Fruit fly (Drosophila melanogaster) whole organism, embryonic: ENCODE measurements around the gene gcm.

Source experiments
- Ada2b ChIP-seq: fragments of 200-800 bp; sonication (Bioruptor generic); IDR thresholded peaks from 2 replicates; pipeline ENCODE4 v1.3.6; 2022; ENCODE audit warnings: missing biosample characterization, missing genetic modification characterization
- Atf-2 ChIP-seq: fragments of 200-800 bp; sonication (Bioruptor generic); optimal IDR thresholded peaks from 2 replicates; lab custom pipeline; 2016; ENCODE audit warnings: missing biosample characterization, missing genetic modification characterization
- Atf3 ChIP-seq: fragments of 200-800 bp; sonication (Bioruptor generic); optimal IDR thresholded peaks from 3 replicates; lab custom pipeline; 2016; ENCODE audit warnings: missing biosample characterization, missing genetic modification characterization
- BtbVII ChIP-seq: fragments of 200-800 bp; sonication (Bioruptor generic); optimal IDR thresholded peaks from 3 replicates; lab custom pipeline; 2017; ENCODE audit warnings: missing biosample characterization, mild to moderate bottlenecking, missing genetic modification characterization
- CG12104 ChIP-seq: fragments of 200-800 bp; sonication (Bioruptor generic); optimal IDR thresholded peaks from 3 replicates; lab custom pipeline; 2016; ENCODE audit warnings: missing biosample characterization, missing genetic modification characterization
- CG12155 ChIP-seq: fragments of 200-800 bp; sonication (Bioruptor generic); optimal IDR thresholded peaks from 3 replicates; lab custom pipeline; 2016; ENCODE audit warnings: missing biosample characterization, missing genetic modification characterization
- CG12391 ChIP-seq: fragments of 200-800 bp; sonication (Bioruptor generic); optimal IDR thresholded peaks from 3 replicates; lab custom pipeline; 2018; ENCODE audit warnings: missing biosample characterization, mild to moderate bottlenecking, missing genetic modification characterization, moderate library complexity
- CG12659 ChIP-seq: fragments of 200-800 bp; sonication (Bioruptor generic); optimal IDR thresholded peaks from 3 replicates; lab custom pipeline; 2017; ENCODE audit warnings: mild to moderate bottlenecking, missing biosample characterization, missing genetic modification reagents, missing genetic modification characterization
- CG15479 ChIP-seq: fragments of 200-800 bp; sonication (Bioruptor generic); optimal IDR thresholded peaks from 3 replicates; lab custom pipeline; 2019; ENCODE audit warnings: missing biosample characterization, mild to moderate bottlenecking, missing genetic modification characterization, moderate library complexity
- CG15514 ChIP-seq: fragments of 200-800 bp; sonication (Bioruptor generic); optimal IDR thresholded peaks from 3 replicates; lab custom pipeline; 2017; ENCODE audit warnings: missing biosample characterization, missing genetic modification characterization, mild to moderate bottlenecking, moderate library complexity, missing genetic modification reagents
- CG1602 ChIP-seq: fragments of 200-800 bp; sonication (Bioruptor generic); optimal IDR thresholded peaks from 3 replicates; lab custom pipeline; 2016; ENCODE audit warnings: missing biosample characterization, missing genetic modification characterization
- CG17359 ChIP-seq: fragments of 200-800 bp; sonication (Bioruptor generic); optimal IDR thresholded peaks from 3 replicates; lab custom pipeline; 2018; ENCODE audit warnings: missing biosample characterization, mild to moderate bottlenecking, missing genetic modification characterization, moderate library complexity
- CG31224 ChIP-seq: fragments of 200-800 bp; sonication (Bioruptor generic); IDR thresholded peaks from 2 replicates; pipeline ENCODE4 v1.3.6; 2022; ENCODE audit warnings: missing biosample characterization, missing genetic modification characterization
- CG33557 ChIP-seq: fragments of 200-800 bp; sonication (Bioruptor generic); optimal IDR thresholded peaks from 2 replicates; lab custom pipeline; 2019; ENCODE audit warnings: missing biosample characterization, mild to moderate bottlenecking, missing genetic modification characterization, moderate library complexity
- CG3847 ChIP-seq: fragments of 200-800 bp; sonication (Bioruptor generic); IDR thresholded peaks from 2 replicates; pipeline ENCODE4 v1.3.6; 2022; ENCODE audit warnings: missing biosample characterization, missing genetic modification characterization
- CG4424 ChIP-seq: fragments of 200-800 bp; sonication (Bioruptor generic); optimal IDR thresholded peaks from 3 replicates; lab custom pipeline; 2016; ENCODE audit warnings: missing biosample characterization, missing genetic modification characterization
- CG6272 ChIP-seq: fragments of 200-800 bp; sonication (Bioruptor generic); IDR thresholded peaks from 2 replicates; pipeline ENCODE4 v1.3.6; 2022; ENCODE audit warnings: missing biosample characterization, missing genetic modification characterization
- CG6791 ChIP-seq: fragments of 200-800 bp; sonication (Bioruptor generic); IDR thresholded peaks from 3 replicates; pipeline ENCODE4 v1.3.6; 2022; ENCODE audit warnings: missing biosample characterization, missing genetic modification characterization; ENCODE audit not compliant: partially characterized antibody
- CG7928 ChIP-seq: fragments of 200-800 bp; sonication (Bioruptor generic); optimal IDR thresholded peaks from 2 replicates; lab custom pipeline; 2017; ENCODE audit warnings: missing biosample characterization, mild to moderate bottlenecking, missing genetic modification characterization
- CG9817 ChIP-seq: fragments of 200-800 bp; sonication (Bioruptor generic); optimal IDR thresholded peaks from 2 replicates; lab custom pipeline; 2018; ENCODE audit warnings: missing biosample characterization, mild to moderate bottlenecking, missing genetic modification characterization, moderate library complexity
- Dbx ChIP-seq: fragments of 200-800 bp; sonication (Bioruptor generic); IDR thresholded peaks from 3 replicates; pipeline ENCODE4 v1.3.6; 2022; ENCODE audit warnings: missing biosample characterization, missing genetic modification characterization
- HLHmδ ChIP-seq: fragments of 200-800 bp; sonication (Bioruptor generic); optimal IDR thresholded peaks from 2 replicates; lab custom pipeline; 2018; ENCODE audit warnings: missing biosample characterization, mild to moderate bottlenecking, missing genetic modification characterization, moderate library complexity
- Hmx ChIP-seq: fragments of 200-800 bp; sonication (Bioruptor generic); optimal IDR thresholded peaks from 2 replicates; lab custom pipeline; 2016; ENCODE audit warnings: missing biosample characterization, missing genetic modification characterization
- Jarid2 ChIP-seq: fragments of 200-800 bp; sonication (Bioruptor generic); optimal IDR thresholded peaks from 3 replicates; lab custom pipeline; 2017; ENCODE audit warnings: mild to moderate bottlenecking, missing biosample characterization, missing genetic modification reagents, missing genetic modification characterization
- Lpt ChIP-seq: fragments of >200 bp; optimal IDR thresholded peaks from 2 replicates; lab custom pipeline; 2018; ENCODE audit warnings: missing biosample characterization, missing genetic modification characterization
- Mad ChIP-seq: fragments of 200-800 bp; sonication (Bioruptor generic); optimal IDR thresholded peaks from 2 replicates; lab custom pipeline; 2016; ENCODE audit warnings: missing biosample characterization, missing genetic modification characterization
- Ptx1 ChIP-seq: fragments of 200-800 bp; sonication (Bioruptor generic); IDR thresholded peaks from 2 replicates; pipeline ENCODE4 v1.3.6; 2022; ENCODE audit warnings: missing biosample characterization, missing genetic modification characterization
- Tbp ChIP-seq: fragments of >200 bp; optimal IDR thresholded peaks from 2 replicates; lab custom pipeline; 2018; ENCODE audit warnings: missing biosample characterization, missing genetic modification characterization
- ara ChIP-seq: fragments of 200-800 bp; sonication (Bioruptor generic); IDR thresholded peaks from 2 replicates; pipeline ENCODE4 v1.3.6; 2022; ENCODE audit warnings: missing biosample characterization, missing genetic modification characterization
- ato ChIP-seq: fragments of 200-800 bp; sonication (Bioruptor generic); IDR thresholded peaks from 2 replicates; pipeline ENCODE4 v1.3.6; 2022; ENCODE audit warnings: missing biosample characterization, missing genetic modification characterization; ENCODE audit not compliant: partially characterized antibody
- bbx ChIP-seq: fragments of 200-800 bp; sonication (Bioruptor generic); IDR thresholded peaks from 2 replicates; pipeline ENCODE4 v1.3.6; 2022; ENCODE audit warnings: missing biosample characterization, missing genetic modification characterization; ENCODE audit not compliant: partially characterized antibody
- croc ChIP-seq: fragments of 200-800 bp; sonication (Bioruptor generic); conservative IDR thresholded peaks from 3 replicates; pipeline ENCODE4 v1.3.6; 2022; ENCODE audit warnings: missing biosample characterization, missing genetic modification characterization
- dmrt11E ChIP-seq: fragments of 200-800 bp; sonication (Bioruptor generic); optimal IDR thresholded peaks from 3 replicates; lab custom pipeline; 2018; ENCODE audit warnings: missing biosample characterization, mild to moderate bottlenecking, missing genetic modification characterization, moderate library complexity
- ftz-f1 ChIP-seq: fragments of 200-800 bp; sonication (Bioruptor generic); optimal IDR thresholded peaks from 2 replicates; lab custom pipeline; 2016; ENCODE audit warnings: missing biosample characterization, missing genetic modification characterization
- grau ChIP-seq: fragments of 200-800 bp; optimal IDR thresholded peaks from 3 replicates; lab custom pipeline; 2019; ENCODE audit warnings: missing biosample characterization, mild to moderate bottlenecking, missing genetic modification characterization, moderate library complexity
- gt ChIP-seq: fragments of 200-800 bp; sonication (Bioruptor generic); IDR thresholded peaks from 2 replicates; pipeline ENCODE4 v1.3.6; 2022; ENCODE audit warnings: missing biosample characterization, missing genetic modification characterization
- lola ChIP-seq, 3 experiments: fragments of >200 bp in 2 of 3; fragments of 200-800 bp in 1 of 3; sonication (Bioruptor generic) in 1 of 3; optimal IDR thresholded peaks; 2 replicates each; lab custom pipeline; 2017 to 2019; ENCODE audit warnings: missing biosample characterization in 3 of 3, missing genetic modification characterization in 3 of 3, mild to moderate bottlenecking in 1 of 3, moderate library complexity in 1 of 3
- mld ChIP-seq: fragments of 200-800 bp; sonication (Bioruptor generic); IDR thresholded peaks from 3 replicates; pipeline ENCODE4 v1.3.6; 2022; ENCODE audit warnings: missing biosample characterization, missing genetic modification characterization; ENCODE audit not compliant: partially characterized antibody
- pfk ChIP-seq: fragments of 200-800 bp; sonication (Bioruptor generic); optimal IDR thresholded peaks from 2 replicates; lab custom pipeline; 2018; ENCODE audit warnings: missing biosample characterization, mild to moderate bottlenecking, missing genetic modification characterization, moderate library complexity
- pita ChIP-seq: fragments of 200-800 bp; sonication (Bioruptor generic); optimal IDR thresholded peaks from 2 replicates; lab custom pipeline; 2017; ENCODE audit warnings: missing biosample characterization, mild to moderate bottlenecking, missing genetic modification characterization
- slp2 ChIP-seq: fragments of 200-800 bp; sonication (Bioruptor generic); optimal IDR thresholded peaks from 2 replicates; lab custom pipeline; 2016; ENCODE audit warnings: missing biosample characterization, missing genetic modification characterization
- tio ChIP-seq: fragments of 200-800 bp; sonication (Bioruptor generic); optimal IDR thresholded peaks from 2 replicates; lab custom pipeline; 2017; ENCODE audit warnings: missing biosample characterization, missing genetic modification characterization, inconsistent platforms
- zf30C ChIP-seq: fragments of 200-800 bp; sonication (Bioruptor generic); optimal IDR thresholded peaks from 3 replicates; lab custom pipeline; 2018; ENCODE audit warnings: missing biosample characterization, mild to moderate bottlenecking, missing genetic modification characterization

gcm gene

DNA sequence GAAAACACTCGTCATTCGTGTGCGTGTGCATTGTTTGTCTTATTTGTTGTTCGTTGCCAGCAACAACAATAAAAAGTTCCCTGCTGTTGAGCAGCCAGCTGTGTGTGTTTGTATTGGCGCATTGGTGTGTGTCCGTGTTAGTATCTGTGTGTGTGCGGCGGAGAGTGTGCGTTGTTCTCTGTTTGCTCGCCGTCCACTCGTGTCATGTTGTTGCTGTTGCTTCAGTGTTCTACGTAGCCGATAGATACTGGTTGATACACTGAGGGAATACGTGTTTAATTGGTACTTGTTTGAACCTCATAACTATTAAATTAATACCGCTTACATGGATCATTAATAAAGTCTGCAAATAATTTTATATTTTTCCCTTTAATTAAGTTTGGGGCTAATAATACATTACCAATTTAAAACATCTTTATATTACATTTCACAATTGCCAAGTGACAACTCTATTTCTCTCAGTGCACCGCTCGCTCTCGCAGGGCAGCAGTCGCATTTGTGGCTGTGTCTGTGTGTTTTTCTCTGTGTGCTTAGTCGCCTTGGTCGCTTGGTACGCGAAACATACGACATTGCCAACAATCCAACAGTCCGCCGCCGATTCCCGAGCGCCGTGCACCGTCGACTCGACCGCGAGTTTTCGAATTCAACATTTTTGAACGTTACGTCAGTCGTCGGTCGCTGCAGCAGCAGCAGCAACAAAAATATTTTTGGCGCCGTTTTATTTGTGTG lies 13.0 kb downstream of the gcm start, which contains the start of gene brwl (continued):
- TF ChIP-seq pita (GFP tag; lab: Kevin White, UChicago) (no peak), Jarid2 (peak; percentile 91), ftz-f1 (peak; percentile 92), CG17359 (tag; lab: Kevin White, UChicago) (peak; percentile 99), CG7928 (GFP tag; lab: Kevin White, UChicago) (peak; percentile 83), CG12659 (GFP tag; lab: Kevin White, UChicago) (peak; percentile 99), dmrt11E (tag; lab: Kevin White, UChicago) (peak; percentile 99), CG6272 (GFP tag; lab: Robert Waterston, UW) (peak; percentile 98), Lpt (no peak), Ada2b (GFP tag; lab: Robert Waterston, UW) (peak; percentile 99), Atf3 (GFP tag; lab: Kevin White, UChicago) (peak; percentile 98), Dbx (GFP tag; lab: Robert Waterston, UW) (peak; percentile 98), CG3847 (peak; percentile 98), lola (GFP tag; optimal IDR thresholded peaks at IDR 0.05; lab: Kevin White, UChicago) (peak in 1 of 3 experiments; percentile 99), slp2 (GFP tag; lab: Kevin White, UChicago) (peak; percentile 98), Hmx (GFP tag; lab: Kevin White, UChicago) (peak; percentile 95), grau (tag; lab: Kevin White, UChicago) (peak; percentile 98), ato (GFP tag; lab: Robert Waterston, UW) (peak; percentile 61; the same call in 1 of the 2 replicates), CG15479 (GFP tag; lab: Kevin White, UChicago) (peak; percentile 77), CG15514 (GFP tag; lab: Kevin White, UChicago) (peak; percentile 94), gt (GFP tag; lab: Robert Waterston, UW) (peak; percentile 95), Mad (GFP tag; lab: Kevin White, UChicago) (peak; percentile 97), Atf-2 (GFP tag; lab: Kevin White, UChicago) (peak; percentile 98), BtbVII (peak; percentile 98), Tbp (GFP tag; lab: Kevin White, UChicago) (no peak), CG12391 (tag; lab: Kevin White, UChicago) (peak; percentile 99), tio (GFP tag; lab: Kevin White, UChicago) (peak; percentile 99), CG12104 (GFP tag; lab: Kevin White, UChicago) (peak; percentile 99), Ptx1 (peak; percentile 99), pfk (GFP tag; lab: Kevin White, UChicago) (peak; percentile 26), mld (GFP tag; lab: Robert Waterston, UW) (no peak), CG12155 (GFP tag; lab: Kevin White, UChicago) (peak; percentile 98), CG9817 (tag; lab: Kevin White, UChicago) (peak; percentile 98), CG6791 (GFP tag; lab: Robert Waterston, UW) (no peak), bbx (GFP tag; lab: Robert Waterston, UW) (peak; percentile 57; the same call in 1 of the 2 replicates), HLHmδ (GFP tag; lab: Kevin White, UChicago) (peak; percentile 85), ara (GFP tag; lab: Robert Waterston, UW) (peak; percentile 98), CG33557 (GFP tag; lab: Kevin White, UChicago) (peak; percentile 97), CG4424 (GFP tag; lab: Kevin White, UChicago) (peak; percentile 99), croc (GFP tag; lab: Robert Waterston, UW) (peak; percentile 98), CG31224 (GFP tag; lab: Robert Waterston, UW) (peak; percentile 96), zf30C (GFP tag; lab: Kevin White, UChicago) (peak; percentile 99), CG1602 (GFP tag; lab: Kevin White, UChicago) (peak; percentile 99)
